Worm (Caenorhabditis elegans): ENCODE results near the gene set-21.

DNA sequence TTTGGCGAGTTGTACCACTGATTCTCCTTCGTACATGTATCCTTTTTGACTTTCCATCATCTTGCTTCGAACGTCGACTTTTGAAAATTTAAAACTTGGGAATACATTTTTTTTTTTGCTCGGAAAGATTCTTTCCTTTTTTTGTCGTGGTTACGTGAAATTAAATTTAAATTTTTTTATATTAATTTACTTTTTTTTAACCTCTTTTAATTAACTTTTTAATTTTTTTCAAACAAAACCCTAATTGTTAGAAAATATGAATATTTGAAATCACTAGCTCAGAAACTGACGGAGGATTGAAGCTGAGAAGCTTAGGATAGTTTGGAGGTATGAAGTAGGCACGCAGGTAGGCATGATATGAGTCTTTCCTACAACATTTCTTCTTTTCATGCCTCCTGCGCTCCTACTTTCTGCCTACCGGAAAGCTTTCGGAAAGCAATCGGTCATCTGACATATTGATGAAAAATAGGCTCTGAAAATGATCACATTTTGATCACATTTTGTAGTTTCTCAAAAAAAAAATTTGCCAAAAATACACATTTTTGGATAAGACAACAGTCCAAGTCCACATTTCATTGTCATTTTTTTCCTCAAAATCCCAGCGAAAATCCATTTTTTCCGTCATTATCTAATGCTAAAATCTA lies 43.9 kb downstream of the set-21 start, which contains the start of the genes R08C7.8 and R08C7.4:
- no peak for TF ChIP-seq mxl-3 (GFP tag; optimal IDR thresholded peaks at IDR 0.05)
- no peak for TF ChIP-seq nhr-77 (tag; optimal IDR thresholded peaks at IDR 0.05)
- no peak for TF ChIP-seq tra-1 (GFP tag; IDR thresholded peaks at IDR 0.05)
- no peak for TF ChIP-seq ceh-82 (tag; optimal IDR thresholded peaks at IDR 0.05)
- TF ChIP-seq arid-1 (GFP tag; conservative IDR thresholded peaks at IDR 0.05) = no peak
- TF ChIP-seq zag-1 (tag; optimal IDR thresholded peaks at IDR 0.05) = no peak
